Worm (Caenorhabditis elegans): Measurements from ENCODE around the gene Y6E2A.10.

DNA sequence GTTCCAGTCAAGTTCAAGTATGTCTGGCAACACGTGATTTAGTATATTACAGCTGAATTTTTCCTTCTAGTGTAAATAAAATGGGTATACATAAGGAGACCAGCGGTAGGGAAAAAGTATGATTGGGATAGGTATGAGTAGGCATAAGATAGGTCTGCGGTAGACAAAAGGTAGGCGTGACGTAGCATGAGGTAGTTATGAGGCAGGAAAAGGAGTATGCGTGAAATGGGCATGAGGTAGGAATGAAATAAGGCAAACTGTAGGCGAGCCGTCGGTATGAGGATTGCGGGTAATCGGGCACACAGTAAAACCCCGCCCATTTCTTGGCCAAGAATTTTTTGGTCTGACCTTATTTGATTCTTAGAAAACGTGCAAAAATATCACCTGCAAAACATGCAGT, 8.9 kb downstream of the Y6E2A.10 start:
- no peak for TF ChIP-seq lir-1 (GFP tag; conservative IDR thresholded peaks at IDR 0.05)
- no peak for TF ChIP-seq B0019.2 (GFP tag; conservative IDR thresholded peaks at IDR 0.05)
- TF ChIP-seq bed-1 (GFP tag; IDR thresholded peaks at IDR 0.05), result no peak
- no peak for TF ChIP-seq K12H6.12 (tag; optimal IDR thresholded peaks at IDR 0.05)
- no peak for TF ChIP-seq ama-1 (optimal IDR thresholded peaks at IDR 0.05)
- TF ChIP-seq ama-1 (GFP tag; optimal IDR thresholded peaks at IDR 0.05), result no peak

All from whole organism, young adult.